Worm (Caenorhabditis elegans) whole organism, L2 larva: ENCODE data around the gene Y75B8A.34.

Source experiments
- C34F6.9 ChIP-seq: fragments of 150-350 bp; optimal IDR thresholded peaks from 2 replicates; lab custom pipeline; 2014; ENCODE audit warnings: missing biosample characterization, missing genetic modification characterization
- F13H6.1 ChIP-seq: sonication (generic microtip); optimal IDR thresholded peaks from 2 replicates; lab custom pipeline; 2016; ENCODE audit warnings: missing genetic modification characterization, missing compliant biosample characterization
- R02D3.7 ChIP-seq: fragments of 150-350 bp; optimal IDR thresholded peaks from 2 replicates; lab custom pipeline; 2014; ENCODE audit warnings: missing biosample characterization, missing genetic modification characterization
- Y55F3AM.14 ChIP-seq: fragments of 200-800 bp; sonication (Bioruptor generic); optimal IDR thresholded peaks from 2 replicates; lab custom pipeline; 2018; ENCODE audit warnings: mild to moderate bottlenecking, missing genetic modification characterization, missing compliant biosample characterization
- ZK546.5 ChIP-seq: sonication (generic microtip); optimal IDR thresholded peaks from 2 replicates; lab custom pipeline; 2017; ENCODE audit warnings: missing biosample characterization, missing genetic modification characterization
- alr-1 ChIP-seq: fragments of 150-350 bp; optimal IDR thresholded peaks from 2 replicates; lab custom pipeline; 2014; ENCODE audit warnings: missing biosample characterization, missing genetic modification characterization
- aly-2 ChIP-seq: fragments of 150-350 bp; optimal IDR thresholded peaks from 2 replicates; lab custom pipeline; 2014; ENCODE audit warnings: missing biosample characterization, missing genetic modification characterization
- ama-1 ChIP-seq: fragments of 150-350 bp; optimal IDR thresholded peaks from 2 replicates; lab custom pipeline; 2018; ENCODE audit warnings: inconsistent platforms
- ceh-16 ChIP-seq: fragments of 150-350 bp; optimal IDR thresholded peaks from 2 replicates; lab custom pipeline; 2014; ENCODE audit warnings: missing biosample characterization, missing genetic modification characterization
- ceh-82 ChIP-seq: fragments of 150-350 bp; optimal IDR thresholded peaks from 2 replicates; lab custom pipeline; 2014; ENCODE audit warnings: missing biosample characterization, missing genetic modification characterization
- crh-2 ChIP-seq: sonication (generic microtip); optimal IDR thresholded peaks from 2 replicates; lab custom pipeline; 2017; ENCODE audit warnings: missing biosample characterization, missing genetic modification characterization
- egl-27 ChIP-seq: sonication (generic microtip); optimal IDR thresholded peaks from 3 replicates; lab custom pipeline; 2017; ENCODE audit warnings: missing biosample characterization, missing genetic modification reagents, missing genetic modification characterization
- elt-1 ChIP-seq: fragments of 150-350 bp; optimal IDR thresholded peaks from 2 replicates; lab custom pipeline; 2014; ENCODE audit warnings: missing biosample characterization, missing genetic modification characterization
- fos-1 ChIP-seq: fragments of 150-350 bp; optimal IDR thresholded peaks from 2 replicates; lab custom pipeline; 2014; ENCODE audit warnings: missing biosample characterization, missing genetic modification characterization
- gmeb-1 ChIP-seq: fragments of 150-350 bp; optimal IDR thresholded peaks from 2 replicates; lab custom pipeline; 2014; ENCODE audit warnings: missing biosample characterization, missing genetic modification characterization
- lin-11 ChIP-seq: fragments of 150-350 bp; sonication (generic microtip); optimal IDR thresholded peaks from 2 replicates; lab custom pipeline; 2014; ENCODE audit warnings: missing biosample characterization, missing genetic modification characterization, inconsistent platforms, mixed read lengths
- lin-13 ChIP-seq: fragments of 150-350 bp; optimal IDR thresholded peaks from 2 replicates; lab custom pipeline; 2014; ENCODE audit warnings: missing biosample characterization, missing genetic modification reagents, missing genetic modification characterization
- lin-39 ChIP-seq: fragments of 150-350 bp; optimal IDR thresholded peaks from 2 replicates; lab custom pipeline; 2014; ENCODE audit warnings: missing biosample characterization, missing genetic modification reagents, missing genetic modification characterization
- lsy-2 ChIP-seq, 2 experiments: fragments of 150-350 bp in 1 of 2; sonication (generic microtip) in 1 of 2; optimal IDR thresholded peaks; 2 replicates each; lab custom pipeline; 2014 to 2017; ENCODE audit warnings: missing biosample characterization in 2 of 2, missing genetic modification characterization in 2 of 2
- mab-5 ChIP-seq: fragments of 150-350 bp; optimal IDR thresholded peaks from 2 replicates; lab custom pipeline; 2014; ENCODE audit warnings: missing biosample characterization, missing genetic modification characterization
- mbf-1 ChIP-seq: sonication (generic microtip); optimal IDR thresholded peaks from 2 replicates; lab custom pipeline; 2017; ENCODE audit warnings: missing biosample characterization, missing genetic modification characterization
- mdl-1 ChIP-seq, 2 experiments: fragments of 150-350 bp in 1 of 2; sonication (generic microtip) in 1 of 2; optimal IDR thresholded peaks; 2 replicates each; lab custom pipeline; 2017; ENCODE audit warnings: missing biosample characterization in 2 of 2, missing genetic modification characterization in 2 of 2
- nhr-11 ChIP-seq: fragments of 150-350 bp; optimal IDR thresholded peaks from 2 replicates; lab custom pipeline; 2014; ENCODE audit warnings: missing biosample characterization, missing genetic modification characterization
- nhr-12 ChIP-seq: fragments of 150-350 bp; optimal IDR thresholded peaks from 2 replicates; lab custom pipeline; 2014; ENCODE audit warnings: missing biosample characterization, missing genetic modification characterization
- nhr-129 ChIP-seq: fragments of 150-350 bp; optimal IDR thresholded peaks from 2 replicates; lab custom pipeline; 2014; ENCODE audit warnings: missing biosample characterization, missing genetic modification characterization
- nhr-21 ChIP-seq: fragments of 150-350 bp; optimal IDR thresholded peaks from 2 replicates; lab custom pipeline; 2014; ENCODE audit warnings: missing biosample characterization, missing genetic modification characterization
- nhr-23 ChIP-seq: fragments of 150-350 bp; optimal IDR thresholded peaks from 2 replicates; lab custom pipeline; 2014; ENCODE audit warnings: missing biosample characterization, missing genetic modification reagents, missing genetic modification characterization
- nhr-237 ChIP-seq: fragments of 150-350 bp; optimal IDR thresholded peaks from 2 replicates; lab custom pipeline; 2014; ENCODE audit warnings: missing biosample characterization, missing genetic modification characterization
- nhr-25 ChIP-seq: fragments of 150-350 bp; sonication (generic microtip); optimal IDR thresholded peaks from 3 replicates; lab custom pipeline; 2014; ENCODE audit warnings: missing biosample characterization, missing genetic modification characterization
- nhr-6 ChIP-seq: fragments of 150-350 bp; optimal IDR thresholded peaks from 2 replicates; lab custom pipeline; 2014; ENCODE audit warnings: missing biosample characterization, missing genetic modification characterization
- peb-1 ChIP-seq: fragments of 150-350 bp; optimal IDR thresholded peaks from 2 replicates; lab custom pipeline; 2014; ENCODE audit warnings: missing biosample characterization, missing genetic modification characterization
- sem-4 ChIP-seq: fragments of 150-350 bp; optimal IDR thresholded peaks from 2 replicates; lab custom pipeline; 2014; ENCODE audit warnings: missing biosample characterization, missing genetic modification reagents, missing genetic modification characterization
- skn-1 ChIP-seq: sonication (generic microtip); optimal IDR thresholded peaks from 2 replicates; lab custom pipeline; 2017; ENCODE audit warnings: missing biosample characterization, missing genetic modification characterization
- sma-3 ChIP-seq: sonication (generic microtip); optimal IDR thresholded peaks from 2 replicates; lab custom pipeline; 2016; ENCODE audit warnings: missing genetic modification reagents, missing genetic modification characterization, missing compliant biosample characterization
- sma-9 ChIP-seq, 2 experiments: fragments of 150-350 bp in 1 of 2; sonication (generic microtip) in 1 of 2; optimal IDR thresholded peaks; 2 replicates each; lab custom pipeline; 2014 to 2016; ENCODE audit warnings: missing genetic modification characterization in 2 of 2, mild to moderate bottlenecking in 1 of 2, missing biosample characterization in 1 of 2, missing compliant biosample characterization in 1 of 2, missing genetic modification reagents in 1 of 2, moderate library complexity in 1 of 2
- snpc-4 ChIP-seq: fragments of 150-350 bp; optimal IDR thresholded peaks from 2 replicates; lab custom pipeline; 2014; ENCODE audit warnings: missing biosample characterization, missing genetic modification characterization
- unc-39 ChIP-seq: fragments of 150-350 bp; optimal IDR thresholded peaks from 2 replicates; lab custom pipeline; 2014; ENCODE audit warnings: missing biosample characterization, missing genetic modification characterization
- unc-55 ChIP-seq: fragments of 150-350 bp; sonication (generic microtip); optimal IDR thresholded peaks from 3 replicates; lab custom pipeline; 2014; ENCODE audit warnings: missing biosample characterization, missing genetic modification reagents, missing genetic modification characterization
- unc-62 ChIP-seq: fragments of 150-350 bp; optimal IDR thresholded peaks from 2 replicates; lab custom pipeline; 2014; ENCODE audit warnings: missing biosample characterization, missing genetic modification reagents, missing genetic modification characterization
- ztf-1 ChIP-seq: fragments of 200-800 bp; sonication (Bioruptor generic); conservative IDR thresholded peaks from 2 replicates; pipeline ENCODE4 v1.3.6; 2022; ENCODE audit warnings: missing genetic modification characterization, missing compliant biosample characterization
- ztf-4 ChIP-seq: fragments of 150-350 bp; optimal IDR thresholded peaks from 2 replicates; lab custom pipeline; 2014; ENCODE audit warnings: missing biosample characterization, missing genetic modification characterization

Y75B8A.34 gene

ce11 chrIII:12359265-12359664, at the start of gene Y75B8A.34:
TSS of gene Y75B8A.34 (plus strand) at chrIII:12359565.
- TF ChIP-seq alr-1 (tag; lab: Kevin White, UChicago) = no peak
- TF ChIP-seq lin-13 (GFP tag; lab: Kevin White, UChicago) = no peak
- no peak for TF ChIP-seq sma-9 (GFP tag; optimal IDR thresholded peaks at IDR 0.05; lab: Kevin White, UChicago)
- TF ChIP-seq sma-9 (tag; optimal IDR thresholded peaks at IDR 0.05; lab: Kevin White, UChicago) = no peak
- TF ChIP-seq peb-1 (tag; lab: Kevin White, UChicago) = no peak
- no peak for TF ChIP-seq nhr-6 (tag; lab: Kevin White, UChicago)
- TF ChIP-seq ZK546.5 = no peak
- TF ChIP-seq snpc-4 (tag; lab: Kevin White, UChicago) = no peak
- no peak for TF ChIP-seq mab-5
- no peak for TF ChIP-seq ztf-4
- TF ChIP-seq ceh-16 = no peak
- TF ChIP-seq aly-2 (tag; lab: Kevin White, UChicago) = no peak
- no peak for TF ChIP-seq lin-39
- no peak for TF ChIP-seq R02D3.7 (tag; lab: Kevin White, UChicago)
- TF ChIP-seq ceh-82 (tag; lab: Kevin White, UChicago) = no peak
- no peak for TF ChIP-seq gmeb-1 (tag; lab: Kevin White, UChicago)
- no peak for TF ChIP-seq sma-3 (GFP tag; lab: Kevin White, UChicago)
- TF ChIP-seq crh-2 (tag; lab: Kevin White, UChicago) = no peak
- TF ChIP-seq nhr-25 (tag; lab: Kevin White, UChicago) = no peak
- no peak for TF ChIP-seq mbf-1 (tag; lab: Kevin White, UChicago)

ce11 chrIII:12312886-12313285, 46.5 kb upstream of the Y75B8A.34 start, which contains the start of gene Y75B8A.39:
TSS of gene Y75B8A.39 (plus strand) at chrIII:12313186.
- TF ChIP-seq lsy-2 (tag; optimal IDR thresholded peaks at IDR 0.05; lab: Kevin White, UChicago) (no peak), lin-11 (tag; lab: Kevin White, UChicago) (no peak), C34F6.9 (tag; lab: Kevin White, UChicago) (no peak), ama-1 (lab: Kevin White, UChicago) (no peak), nhr-237 (no peak), nhr-21 (no peak), lin-13 (GFP tag; lab: Kevin White, UChicago) (no peak), elt-1 (tag; lab: Kevin White, UChicago) (no peak)

- no peak for TF ChIP-seq lin-13 (GFP tag; lab: Kevin White, UChicago)
- TF ChIP-seq F13H6.1 (tag; lab: Kevin White, UChicago) = no peak
- no peak for TF ChIP-seq peb-1 (tag; lab: Kevin White, UChicago)
- TF ChIP-seq C34F6.9 (tag; lab: Kevin White, UChicago) = no peak
- no peak for TF ChIP-seq unc-39
- no peak for TF ChIP-seq snpc-4 (tag; lab: Kevin White, UChicago)
- TF ChIP-seq nhr-25 (tag; lab: Kevin White, UChicago) = no peak
- no peak for TF ChIP-seq Y55F3AM.14 (GFP tag; lab: Kevin White, UChicago)
- TF ChIP-seq nhr-11 (tag; lab: Kevin White, UChicago) = no peak
- TF ChIP-seq ceh-16 = no peak
- TF ChIP-seq nhr-23 (tag; lab: Kevin White, UChicago) = no peak
- TF ChIP-seq nhr-12 (tag; lab: Kevin White, UChicago) = no peak
- no peak for TF ChIP-seq skn-1 (tag; lab: Kevin White, UChicago)
- no peak for TF ChIP-seq egl-27 (tag; lab: Kevin White, UChicago)
- TF ChIP-seq lin-39 = no peak
- TF ChIP-seq nhr-129 (tag; lab: Kevin White, UChicago) = no peak
These were observed 44.2 kb upstream of the Y75B8A.34 start, which contains the start of gene Y75B8A.37 for ce11 chrIII:12315179-12315578. TSS of gene Y75B8A.37 (plus strand) at chrIII:12315479.

DNA sequence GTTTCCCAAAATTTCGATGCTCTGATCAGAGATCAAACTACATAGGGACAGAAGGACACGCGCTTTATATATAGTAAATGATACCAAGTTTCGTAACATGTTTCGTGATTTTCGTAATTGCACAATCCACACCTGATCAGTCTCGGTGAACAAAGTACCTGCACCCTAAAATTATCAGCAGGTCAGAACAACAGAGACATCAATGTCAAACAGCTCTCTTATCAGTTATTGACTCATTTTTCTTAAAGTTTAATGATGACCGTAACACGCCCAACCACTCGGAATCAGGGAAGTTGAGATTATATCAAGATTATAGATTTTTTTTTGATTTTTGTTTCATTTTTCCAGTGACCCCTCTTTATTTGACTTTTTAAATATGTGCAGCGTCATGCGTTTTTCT, 41.9 kb upstream of the Y75B8A.34 start:
- TF ChIP-seq fos-1 (peak; percentile 99), lsy-2 (tag; optimal IDR thresholded peaks at IDR 0.05; lab: Kevin White, UChicago) (no peak), F13H6.1 (tag; lab: Kevin White, UChicago) (no peak), unc-55 (no peak), aly-2 (tag; lab: Kevin White, UChicago) (no peak), R02D3.7 (tag; lab: Kevin White, UChicago) (no peak), ztf-1 (GFP tag; lab: Robert Waterston, UW) (no peak), nhr-21 (no peak), ZK546.5 (no peak), skn-1 (tag; lab: Kevin White, UChicago) (peak; percentile 26), sem-4 (tag; lab: Kevin White, UChicago) (no peak), nhr-6 (tag; lab: Kevin White, UChicago) (no peak), ceh-16 (no peak), mdl-1 (tag; optimal IDR thresholded peaks at IDR 0.05; lab: Kevin White, UChicago) (no peak), sma-9 (GFP tag; optimal IDR thresholded peaks at IDR 0.05; lab: Kevin White, UChicago) (peak; percentile 59), sma-9 (tag; optimal IDR thresholded peaks at IDR 0.05; lab: Kevin White, UChicago) (no peak), lin-39 (no peak), snpc-4 (tag; lab: Kevin White, UChicago) (no peak), nhr-11 (tag; lab: Kevin White, UChicago) (no peak), ceh-82 (tag; lab: Kevin White, UChicago) (no peak), unc-62 (GFP tag; lab: Kevin White, UChicago) (no peak)
